Worm (Caenorhabditis elegans) whole organism, late embryonic: ENCODE results near the gene C02F5.5.

Source experiments
- K09A11.1 ChIP-seq: sonication (generic microtip); optimal IDR thresholded peaks from 2 replicates; lab custom pipeline; 2017; ENCODE audit warnings: antibody characterized with exemption, mild to moderate bottlenecking, missing genetic modification characterization, missing compliant biosample characterization; ENCODE audit not compliant: insufficient read depth
- ceh-34 ChIP-seq: sonication (generic microtip); optimal IDR thresholded peaks from 2 replicates; lab custom pipeline; 2016; ENCODE audit warnings: mild to moderate bottlenecking, missing genetic modification characterization, missing compliant biosample characterization
- che-1 ChIP-seq: sonication (generic microtip); optimal IDR thresholded peaks from 2 replicates; lab custom pipeline; 2016; ENCODE audit warnings: mild to moderate bottlenecking, missing genetic modification characterization, missing compliant biosample characterization
- fkh-6 ChIP-seq: sonication (generic microtip); optimal IDR thresholded peaks from 2 replicates; lab custom pipeline; 2016; ENCODE audit warnings: missing genetic modification characterization, missing compliant biosample characterization
- ttx-3 ChIP-seq: sonication (generic microtip); optimal IDR thresholded peaks from 2 replicates; lab custom pipeline; 2016; ENCODE audit warnings: missing genetic modification reagents, missing genetic modification characterization, missing compliant biosample characterization

- no peak for TF ChIP-seq ceh-34
- no peak for TF ChIP-seq ttx-3 (tag; lab: Kevin White, UChicago)
- no peak for TF ChIP-seq fkh-6
- TF ChIP-seq che-1 (tag; lab: Kevin White, UChicago), result no peak
- no peak for TF ChIP-seq K09A11.1 (tag; lab: Kevin White, UChicago)
These were observed 45.5 kb upstream of the C02F5.5 start, which contains the start of gene C50C3.19 for ce11 chrIII:8190505-8190904.
